Fruit fly (Drosophila melanogaster) S2 (cell line): Measurements from ENCODE around the gene CG1299.

Experiments
- CG8478 ChIP-seq: fragments of >200 bp; optimal IDR thresholded peaks from 2 replicates; lab custom pipeline; 2018
- CTCF ChIP-seq, 2 experiments: fragments of >200 bp; optimal IDR thresholded peaks; 2 replicates each; lab custom pipeline; 2018

dm6 chr3L:4115701-4116100 is 32.8 kb upstream of the CG1299 start:
- TF ChIP-seq CTCF (optimal IDR thresholded peaks at IDR 0.05; lab: Kevin White, UChicago) = no peak
- no peak for TF ChIP-seq CG8478 (lab: Kevin White, UChicago)
